Worm (Caenorhabditis elegans) whole organism, late embryonic: ENCODE data around the gene ram-2.

Experiments
- K02D7.2 ChIP-seq: sonication (generic microtip); optimal IDR thresholded peaks from 2 replicates; lab custom pipeline; 2017; ENCODE audit warnings: mild to moderate bottlenecking, missing genetic modification characterization, missing compliant biosample characterization
- T23F11.4 ChIP-seq: fragments of 200-800 bp; sonication (Bioruptor generic); optimal IDR thresholded peaks from 2 replicates; lab custom pipeline; 2018; ENCODE audit warnings: mild to moderate bottlenecking, missing genetic modification characterization, missing compliant biosample characterization
- ahr-1 ChIP-seq: sonication (generic microtip); optimal IDR thresholded peaks from 2 replicates; lab custom pipeline; 2016; ENCODE audit warnings: missing genetic modification characterization, missing compliant biosample characterization
- ama-1 ChIP-seq: fragments of 150-350 bp; optimal IDR thresholded peaks from 2 replicates; lab custom pipeline; 2014
- ceh-18 ChIP-seq: sonication (generic microtip); optimal IDR thresholded peaks from 2 replicates; lab custom pipeline; 2016; ENCODE audit warnings: missing genetic modification characterization, missing compliant biosample characterization
- ceh-19 ChIP-seq: fragments of 200-800 bp; sonication (Bioruptor generic); optimal IDR thresholded peaks from 2 replicates; lab custom pipeline; 2018; ENCODE audit warnings: mild to moderate bottlenecking, missing genetic modification characterization, missing compliant biosample characterization
- ceh-2 ChIP-seq: sonication (generic microtip); optimal IDR thresholded peaks from 2 replicates; lab custom pipeline; 2016; ENCODE audit warnings: missing genotype, missing genetic modification characterization, missing compliant biosample characterization
- ceh-48 ChIP-seq: sonication (generic microtip); optimal IDR thresholded peaks from 2 replicates; lab custom pipeline; 2016; ENCODE audit warnings: missing genetic modification characterization, inconsistent platforms, missing compliant biosample characterization
- ceh-6 ChIP-seq: fragments of 200-800 bp; sonication (Bioruptor generic); optimal IDR thresholded peaks from 2 replicates; lab custom pipeline; 2018; ENCODE audit warnings: mild to moderate bottlenecking, missing genetic modification characterization, missing compliant biosample characterization
- elt-2 ChIP-seq: sonication (generic microtip); optimal IDR thresholded peaks from 2 replicates; lab custom pipeline; 2016; ENCODE audit warnings: missing genetic modification reagents, missing genetic modification characterization, missing compliant biosample characterization
- elt-4 ChIP-seq: sonication (generic microtip); optimal IDR thresholded peaks from 2 replicates; lab custom pipeline; 2016; ENCODE audit warnings: missing genetic modification characterization, missing compliant biosample characterization
- ets-4 ChIP-seq: sonication (generic microtip); optimal IDR thresholded peaks from 2 replicates; lab custom pipeline; 2016; ENCODE audit warnings: missing genetic modification characterization, missing compliant biosample characterization
- fax-1 ChIP-seq: sonication (generic microtip); optimal IDR thresholded peaks from 2 replicates; lab custom pipeline; 2016; ENCODE audit warnings: missing genotype, missing genetic modification characterization, missing compliant biosample characterization
- fkh-10 ChIP-seq: fragments of 150-350 bp; optimal IDR thresholded peaks from 2 replicates; lab custom pipeline; 2014; ENCODE audit warnings: missing biosample characterization, missing genetic modification reagents, missing genetic modification characterization
- fkh-6 ChIP-seq: sonication (generic microtip); optimal IDR thresholded peaks from 2 replicates; lab custom pipeline; 2016; ENCODE audit warnings: missing genetic modification characterization, missing compliant biosample characterization
- gmeb-2 ChIP-seq: sonication (generic microtip); optimal IDR thresholded peaks from 2 replicates; lab custom pipeline; 2016; ENCODE audit warnings: missing genetic modification characterization, inconsistent platforms, missing compliant biosample characterization
- hlh-13 ChIP-seq: fragments of 200-800 bp; sonication (Bioruptor generic); optimal IDR thresholded peaks from 2 replicates; lab custom pipeline; 2018; ENCODE audit warnings: mild to moderate bottlenecking, missing genetic modification characterization, missing compliant biosample characterization
- hlh-15 ChIP-seq: sonication (generic microtip); optimal IDR thresholded peaks from 2 replicates; lab custom pipeline; 2016; ENCODE audit warnings: missing genetic modification characterization, missing compliant biosample characterization
- hlh-6 ChIP-seq: sonication (generic microtip); optimal IDR thresholded peaks from 2 replicates; lab custom pipeline; 2016; ENCODE audit warnings: missing genotype, missing genetic modification characterization, missing compliant biosample characterization
- nfya-1 ChIP-seq: sonication (generic microtip); optimal IDR thresholded peaks from 2 replicates; lab custom pipeline; 2017; ENCODE audit warnings: missing genetic modification characterization, mild to moderate bottlenecking, missing compliant biosample characterization, antibody characterized with exemption, moderate library complexity
- nhr-11 ChIP-seq: fragments of 150-350 bp; optimal IDR thresholded peaks from 2 replicates; lab custom pipeline; 2014; ENCODE audit warnings: missing biosample characterization, missing genetic modification characterization
- odd-2 ChIP-seq: sonication (generic microtip); optimal IDR thresholded peaks from 2 replicates; lab custom pipeline; 2017; ENCODE audit warnings: antibody characterized with exemption, mild to moderate bottlenecking, missing genetic modification characterization, missing compliant biosample characterization
- pat-9 ChIP-seq: fragments of 200-800 bp; sonication (Bioruptor generic); optimal IDR thresholded peaks from 2 replicates; lab custom pipeline; 2018; ENCODE audit warnings: mild to moderate bottlenecking, missing genetic modification characterization, moderate library complexity, missing compliant biosample characterization
- pax-1 ChIP-seq: fragments of 150-350 bp; optimal IDR thresholded peaks from 2 replicates; lab custom pipeline; 2014; ENCODE audit warnings: missing biosample characterization, missing genetic modification characterization
- pha-4 ChIP-seq: fragments of 150-350 bp; optimal IDR thresholded peaks from 2 replicates; lab custom pipeline; 2018; ENCODE audit warnings: missing biosample characterization, missing genetic modification reagents, missing genetic modification characterization
- sdc-2 ChIP-seq: sonication (generic microtip); optimal IDR thresholded peaks from 2 replicates; lab custom pipeline; 2016; ENCODE audit warnings: missing genotype, missing genetic modification characterization, missing compliant biosample characterization
- sox-2 ChIP-seq: fragments of 200-800 bp; sonication (Bioruptor generic); IDR thresholded peaks from 2 replicates; pipeline ENCODE4 v1.3.6; 2022; ENCODE audit warnings: missing genetic modification reagents, missing genetic modification characterization, missing compliant biosample characterization
- syd-9 ChIP-seq: sonication (generic microtip); optimal IDR thresholded peaks from 2 replicates; lab custom pipeline; 2016; ENCODE audit warnings: mild to moderate bottlenecking, missing genetic modification characterization, moderate library complexity, missing compliant biosample characterization
- tbx-2 ChIP-seq: sonication (generic microtip); optimal IDR thresholded peaks from 2 replicates; lab custom pipeline; 2016; ENCODE audit warnings: missing genetic modification characterization, missing compliant biosample characterization
- ttx-3 ChIP-seq: sonication (generic microtip); optimal IDR thresholded peaks from 2 replicates; lab custom pipeline; 2016; ENCODE audit warnings: missing genetic modification reagents, missing genetic modification characterization, missing compliant biosample characterization
- unc-55 ChIP-seq: sonication (generic microtip); optimal IDR thresholded peaks from 2 replicates; lab custom pipeline; 2017; ENCODE audit warnings: missing biosample characterization, missing genetic modification reagents, missing genetic modification characterization
- zip-5 ChIP-seq: sonication (generic microtip); optimal IDR thresholded peaks from 2 replicates; lab custom pipeline; 2016; ENCODE audit warnings: missing genetic modification characterization, missing compliant biosample characterization
- ztf-16 ChIP-seq: sonication (generic microtip); optimal IDR thresholded peaks from 2 replicates; lab custom pipeline; 2017; ENCODE audit warnings: missing genetic modification characterization, missing compliant biosample characterization

ram-2 gene

ce11 chrII:11042878-11043331 is 26.2 kb upstream of the ram-2 start (continued):
- peak; percentile 38 for TF ChIP-seq ceh-2 (tag; lab: Kevin White, UChicago)
- no peak for TF ChIP-seq pax-1
- peak; percentile 36 for TF ChIP-seq ceh-6 (GFP tag; lab: Kevin White, UChicago)
- no peak for TF ChIP-seq pha-4 (tag; lab: Kevin White, UChicago)
- peak; percentile 44 for TF ChIP-seq K02D7.2 (tag; lab: Kevin White, UChicago)
- no peak for TF ChIP-seq sox-2 (GFP tag; lab: Robert Waterston, UW)
- peak; percentile 73 for TF ChIP-seq elt-2 (tag; lab: Kevin White, UChicago)
- peak; percentile 41 for TF ChIP-seq fkh-6 (tag; lab: Kevin White, UChicago)
- no peak for TF ChIP-seq ttx-3
- no peak for TF ChIP-seq hlh-15 (tag; lab: Kevin White, UChicago)
- TF ChIP-seq nfya-1: peak; percentile 83
- peak; percentile 36 for TF ChIP-seq pat-9 (tag; lab: Kevin White, UChicago)
- TF ChIP-seq ceh-19 (GFP tag; lab: Kevin White, UChicago): peak; percentile 42
- peak; percentile 51 for TF ChIP-seq fkh-10 (GFP tag; lab: Kevin White, UChicago)
- no peak for TF ChIP-seq zip-5 (tag; lab: Kevin White, UChicago)
- no peak for TF ChIP-seq odd-2 (tag; lab: Kevin White, UChicago)

ce11 chrII:11041846-11042262 is 25.2 kb upstream of the ram-2 start:
- TF ChIP-seq ztf-16: no peak
- peak; percentile 61 for TF ChIP-seq unc-55 (GFP tag; lab: Kevin White, UChicago)
- TF ChIP-seq ceh-48 (tag; lab: Kevin White, UChicago): peak; percentile 40
- TF ChIP-seq, all 69 proteins: peak for 2

- TF ChIP-seq gmeb-2 (tag; lab: Kevin White, UChicago): no peak
- no peak for TF ChIP-seq odd-2 (tag; lab: Kevin White, UChicago)
- no peak for TF ChIP-seq fax-1 (tag; lab: Kevin White, UChicago)
- TF ChIP-seq sdc-2 (tag; lab: Kevin White, UChicago): no peak
- TF ChIP-seq hlh-13 (GFP tag; lab: Kevin White, UChicago): no peak
- no peak for TF ChIP-seq ama-1 (lab: Kevin White, UChicago)
These were observed 24.3 kb upstream of the ram-2 start, which contains the start of gene cey-1 for ce11 chrII:11041027-11041426. cey-1 (minus strand) TSS chrII:11041206.

- TF ChIP-seq ztf-16 (no peak), fkh-6 (tag; lab: Kevin White, UChicago) (no peak), ceh-48 (tag; lab: Kevin White, UChicago) (no peak), nhr-11 (tag; lab: Kevin White, UChicago) (no peak), nfya-1 (no peak), syd-9 (tag; lab: Kevin White, UChicago) (no peak), ceh-6 (GFP tag; lab: Kevin White, UChicago) (no peak), ceh-2 (tag; lab: Kevin White, UChicago) (no peak), hlh-6 (tag; lab: Kevin White, UChicago) (no peak), T23F11.4 (no peak), ceh-18 (tag; lab: Kevin White, UChicago) (no peak), ets-4 (no peak)
- TF ChIP-seq, all 69 proteins: peak for 0
These were observed 23.5 kb upstream of the ram-2 start for ce11 chrII:11040140-11040539.

ce11 chrII:11035774-11036173 is 19.1 kb upstream of the ram-2 start, which contains the start of gene srlf-15:
srlf-15 (plus strand) TSS chrII:11036074.
- TF ChIP-seq elt-4: no peak
- no peak for TF ChIP-seq ztf-16
- no peak for TF ChIP-seq zip-5 (tag; lab: Kevin White, UChicago)
- TF ChIP-seq tbx-2 (tag; lab: Kevin White, UChicago): no peak
- TF ChIP-seq syd-9 (tag; lab: Kevin White, UChicago): no peak
- TF ChIP-seq ahr-1 (tag; lab: Kevin White, UChicago): no peak
- TF ChIP-seq, all 69 proteins: peak for 0
